Fruit fly (Drosophila melanogaster) whole organism, embryonic: Measurements from ENCODE around the gene ph-d.

ENCODE experiments used
- Ada2b ChIP-seq: fragments of 200-800 bp; sonication (Bioruptor generic); IDR thresholded peaks from 2 replicates; pipeline ENCODE4 v1.3.6; 2022; ENCODE audit warnings: missing biosample characterization, missing genetic modification characterization
- Antp ChIP-seq: fragments of 200-800 bp; sonication (Bioruptor generic); optimal IDR thresholded peaks from 3 replicates; lab custom pipeline; 2016; ENCODE audit warnings: missing biosample characterization, missing genetic modification characterization
- CG10147 ChIP-seq: fragments of 200-800 bp; sonication (Bioruptor generic); optimal IDR thresholded peaks from 2 replicates; lab custom pipeline; 2019; ENCODE audit warnings: missing biosample characterization, mild to moderate bottlenecking, missing genetic modification characterization, moderate library complexity
- CG10209 ChIP-seq: fragments of 200-800 bp; sonication (Bioruptor generic); optimal IDR thresholded peaks from 3 replicates; lab custom pipeline; 2017; ENCODE audit warnings: missing biosample characterization, mild to moderate bottlenecking, missing genetic modification characterization, missing genetic modification reagents
- CG12219 ChIP-seq: fragments of 200-800 bp; sonication (Bioruptor generic); optimal IDR thresholded peaks from 3 replicates; lab custom pipeline; 2018; ENCODE audit warnings: missing biosample characterization, mild to moderate bottlenecking, missing genetic modification characterization
- CG12299 ChIP-seq: fragments of 200-800 bp; sonication (Bioruptor generic); optimal IDR thresholded peaks from 2 replicates; lab custom pipeline; 2018; ENCODE audit warnings: missing biosample characterization, mild to moderate bottlenecking, missing genetic modification characterization
- CG15479 ChIP-seq: fragments of 200-800 bp; sonication (Bioruptor generic); optimal IDR thresholded peaks from 3 replicates; lab custom pipeline; 2019; ENCODE audit warnings: missing biosample characterization, mild to moderate bottlenecking, missing genetic modification characterization, moderate library complexity
- CG17186 ChIP-seq: fragments of 200-800 bp; sonication (Bioruptor generic); optimal IDR thresholded peaks from 3 replicates; lab custom pipeline; 2017; ENCODE audit warnings: missing biosample characterization, missing genetic modification reagents, missing genetic modification characterization
- CG17912 ChIP-seq: fragments of 200-800 bp; sonication (Bioruptor generic); optimal IDR thresholded peaks from 2 replicates; lab custom pipeline; 2018; ENCODE audit warnings: missing biosample characterization, mild to moderate bottlenecking, missing genetic modification characterization
- CG2875 ChIP-seq: fragments of 200-800 bp; sonication (Bioruptor generic); optimal IDR thresholded peaks from 2 replicates; lab custom pipeline; 2017; ENCODE audit warnings: missing biosample characterization, mild to moderate bottlenecking, missing genetic modification characterization, missing genetic modification reagents
- CG34224 ChIP-seq: fragments of 200-800 bp; sonication (Bioruptor generic); IDR thresholded peaks from 3 replicates; pipeline ENCODE4 v1.3.6; 2022; ENCODE audit warnings: missing biosample characterization, missing genetic modification characterization; ENCODE audit not compliant: partially characterized antibody
- CG4707 ChIP-seq: fragments of 200-800 bp; sonication (Bioruptor generic); optimal IDR thresholded peaks from 2 replicates; lab custom pipeline; 2018; ENCODE audit warnings: missing biosample characterization, mild to moderate bottlenecking, missing genetic modification characterization, moderate library complexity
- CG4854 ChIP-seq: fragments of 200-800 bp; sonication (Bioruptor generic); optimal IDR thresholded peaks from 2 replicates; lab custom pipeline; 2016; ENCODE audit warnings: missing biosample characterization, missing genetic modification characterization, inconsistent platforms
- CG6854 ChIP-seq: fragments of 200-800 bp; sonication (Bioruptor generic); optimal IDR thresholded peaks from 3 replicates; lab custom pipeline; 2017; ENCODE audit warnings: missing biosample characterization, mild to moderate bottlenecking, missing genetic modification characterization
- CG7372 ChIP-seq: fragments of 200-800 bp; sonication (Bioruptor generic); IDR thresholded peaks from 2 replicates; pipeline ENCODE4 v1.3.6; 2022; ENCODE audit warnings: missing biosample characterization, missing genetic modification characterization
- Camta ChIP-seq: fragments of 200-800 bp; sonication (Bioruptor generic); optimal IDR thresholded peaks from 2 replicates; lab custom pipeline; 2016; ENCODE audit warnings: missing biosample characterization, missing genetic modification characterization
- CkIIα-i1 ChIP-seq: fragments of 200-800 bp; sonication (Bioruptor generic); IDR thresholded peaks from 2 replicates; pipeline ENCODE4 v1.3.6; 2022; ENCODE audit warnings: missing biosample characterization, missing genetic modification characterization
- Fer1 ChIP-seq: fragments of 200-800 bp; sonication (Bioruptor generic); optimal IDR thresholded peaks from 2 replicates; lab custom pipeline; 2017; ENCODE audit warnings: missing biosample characterization, mild to moderate bottlenecking, missing genetic modification characterization
- HLH3B ChIP-seq: fragments of 200-800 bp; sonication (Bioruptor generic); IDR thresholded peaks from 2 replicates; pipeline ENCODE4 v1.3.6; 2022; ENCODE audit warnings: missing biosample characterization, missing genetic modification characterization
- Hand ChIP-seq: fragments of 200-800 bp; sonication (Bioruptor generic); optimal IDR thresholded peaks from 2 replicates; lab custom pipeline; 2017; ENCODE audit warnings: mild to moderate bottlenecking, missing biosample characterization, missing genetic modification reagents, missing genetic modification characterization
- Hey ChIP-seq: fragments of 200-800 bp; sonication (Bioruptor generic); optimal IDR thresholded peaks from 3 replicates; lab custom pipeline; 2018; ENCODE audit warnings: missing biosample characterization, mild to moderate bottlenecking, missing genetic modification characterization
- HmgZ ChIP-seq: fragments of 200-800 bp; sonication (Bioruptor generic); optimal IDR thresholded peaks from 2 replicates; lab custom pipeline; 2018; ENCODE audit warnings: missing biosample characterization, mild to moderate bottlenecking, missing genetic modification characterization
- Nf-YB ChIP-seq: fragments of 200-800 bp; sonication (Bioruptor generic); optimal IDR thresholded peaks from 3 replicates; lab custom pipeline; 2019; ENCODE audit warnings: missing biosample characterization, mild to moderate bottlenecking, missing genetic modification characterization, moderate library complexity
- Nf-YC ChIP-seq: fragments of 200-800 bp; optimal IDR thresholded peaks from 3 replicates; lab custom pipeline; 2019; ENCODE audit warnings: missing biosample characterization, mild to moderate bottlenecking, missing genetic modification characterization, moderate library complexity
- Ravus ChIP-seq: fragments of 200-800 bp; sonication (Bioruptor generic); IDR thresholded peaks from 2 replicates; pipeline ENCODE4 v1.3.6; 2022; ENCODE audit warnings: missing biosample characterization, missing genetic modification characterization
- abd-A ChIP-seq: fragments of 200-800 bp; sonication (Bioruptor generic); optimal IDR thresholded peaks from 3 replicates; lab custom pipeline; 2019; ENCODE audit warnings: missing biosample characterization, mild to moderate bottlenecking, missing genetic modification characterization, moderate library complexity
- amos ChIP-seq: fragments of 200-800 bp; sonication (Bioruptor generic); IDR thresholded peaks from 2 replicates; pipeline ENCODE4 v1.3.6; 2022; ENCODE audit warnings: missing biosample characterization, missing genetic modification characterization; ENCODE audit not compliant: partially characterized antibody
- dimm ChIP-seq: fragments of 200-800 bp; sonication (Bioruptor generic); IDR thresholded peaks from 2 replicates; pipeline ENCODE4 v1.3.6; 2022; ENCODE audit warnings: missing biosample characterization, missing genetic modification characterization
- fd102C ChIP-seq: fragments of 200-800 bp; sonication (Bioruptor generic); optimal IDR thresholded peaks from 2 replicates; lab custom pipeline; 2018; ENCODE audit warnings: missing biosample characterization, mild to moderate bottlenecking, missing genetic modification characterization, moderate library complexity
- fd3F ChIP-seq: fragments of 200-800 bp; sonication (Bioruptor generic); optimal IDR thresholded peaks from 2 replicates; lab custom pipeline; 2018; ENCODE audit warnings: missing biosample characterization, mild to moderate bottlenecking, missing genetic modification characterization, moderate library complexity
- insv ChIP-seq, 2 experiments: fragments of 200-800 bp; sonication (Bioruptor generic); optimal IDR thresholded peaks; 3 replicates each; lab custom pipeline; 2016 to 2018; ENCODE audit warnings: missing biosample characterization in 2 of 2, missing genetic modification characterization in 2 of 2
- jing ChIP-seq: fragments of 200-800 bp; sonication (Bioruptor generic); optimal IDR thresholded peaks from 2 replicates; lab custom pipeline; 2018; ENCODE audit warnings: missing biosample characterization, mild to moderate bottlenecking, missing genetic modification characterization
- klu ChIP-seq: fragments of 200-800 bp; sonication (Bioruptor generic); IDR thresholded peaks from 2 replicates; pipeline ENCODE4 v1.3.6; 2022; ENCODE audit warnings: missing biosample characterization, missing genetic modification characterization
- lab ChIP-seq: fragments of 200-800 bp; sonication (Bioruptor generic); optimal IDR thresholded peaks from 3 replicates; lab custom pipeline; 2017; ENCODE audit warnings: missing biosample characterization, missing genetic modification characterization, mild to moderate bottlenecking, moderate library complexity, missing genetic modification reagents
- lmd ChIP-seq: fragments of 200-800 bp; sonication (Bioruptor generic); IDR thresholded peaks from 2 replicates; pipeline ENCODE4 v1.3.6; 2022; ENCODE audit warnings: missing biosample characterization, missing genetic modification characterization
- odd ChIP-seq: fragments of 200-800 bp; sonication (Bioruptor generic); optimal IDR thresholded peaks from 2 replicates; lab custom pipeline; 2017; ENCODE audit warnings: missing biosample characterization, mild to moderate bottlenecking, missing genetic modification characterization
- ro ChIP-seq: fragments of 200-800 bp; sonication (Bioruptor generic); IDR thresholded peaks from 2 replicates; pipeline ENCODE4 v1.3.6; 2022; ENCODE audit warnings: missing biosample characterization, missing genetic modification characterization
- scrt ChIP-seq: fragments of 200-800 bp; sonication (Bioruptor generic); optimal IDR thresholded peaks from 2 replicates; lab custom pipeline; 2018; ENCODE audit warnings: missing biosample characterization, mild to moderate bottlenecking, missing genetic modification characterization, moderate library complexity
- seq ChIP-seq: fragments of 200-800 bp; sonication (Bioruptor generic); IDR thresholded peaks from 2 replicates; pipeline ENCODE4 v1.3.6; 2022; ENCODE audit warnings: missing biosample characterization, missing genetic modification characterization
- slbo ChIP-seq: fragments of 200-800 bp; sonication (Bioruptor generic); IDR thresholded peaks from 2 replicates; pipeline ENCODE4 v1.3.6; 2022; ENCODE audit warnings: missing biosample characterization, missing genetic modification characterization
- ssp ChIP-seq: fragments of 200-800 bp; sonication (Bioruptor generic); IDR thresholded peaks from 2 replicates; pipeline ENCODE4 v1.3.6; 2022; ENCODE audit warnings: missing biosample characterization, missing genetic modification characterization
- tgo ChIP-seq: fragments of 200-800 bp; sonication (Bioruptor generic); IDR thresholded peaks from 3 replicates; pipeline ENCODE4 v1.3.6; 2022; ENCODE audit warnings: missing biosample characterization, missing genetic modification characterization
- tll ChIP-seq, 2 experiments: fragments of 200-800 bp in 1 of 2; fragments of >200 bp in 1 of 2; sonication (Bioruptor generic) in 1 of 2; optimal IDR thresholded peaks; 2 replicates each; lab custom pipeline; 2017 to 2019; ENCODE audit warnings: missing biosample characterization in 2 of 2, missing genetic modification characterization in 2 of 2, mild to moderate bottlenecking in 1 of 2, moderate library complexity in 1 of 2
- trem ChIP-seq: fragments of 200-800 bp; optimal IDR thresholded peaks from 3 replicates; lab custom pipeline; 2019; ENCODE audit warnings: missing biosample characterization, mild to moderate bottlenecking, missing genetic modification characterization, moderate library complexity
- vvl ChIP-seq: fragments of 200-800 bp; sonication (Bioruptor generic); IDR thresholded peaks from 2 replicates; pipeline ENCODE4 v1.3.6; 2022; ENCODE audit warnings: missing biosample characterization, missing genetic modification characterization
- zen ChIP-seq: fragments of 200-800 bp; sonication (Bioruptor generic); optimal IDR thresholded peaks from 3 replicates; lab custom pipeline; 2018; ENCODE audit warnings: missing biosample characterization, mild to moderate bottlenecking, missing genetic modification characterization, moderate library complexity

Gene ph-d

DNA sequence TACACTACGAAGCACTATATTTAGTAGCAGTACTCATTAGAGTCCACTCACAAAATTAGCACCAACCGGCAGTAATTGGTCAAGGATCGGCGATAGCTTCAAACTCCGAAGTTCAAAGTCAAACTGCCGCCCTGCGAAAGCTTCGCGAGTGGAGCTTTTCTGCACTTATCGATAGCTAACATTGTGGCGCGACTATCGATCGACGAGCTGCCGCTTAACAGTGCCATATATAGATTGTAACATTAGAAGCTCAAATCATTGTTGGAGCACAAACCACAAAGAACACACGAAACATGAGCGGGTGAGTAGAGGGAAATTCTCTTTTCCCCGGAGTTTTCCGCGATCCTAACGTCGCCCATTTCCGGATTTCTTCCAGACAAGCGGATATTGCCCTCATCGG is 22.0 kb upstream of the ph-d start, which contains the start of gene Pgd (continued):
- TF ChIP-seq CG34224 (GFP tag; lab: Robert Waterston, UW): peak; percentile 50; the same call in 2 of the 3 replicates

DNA sequence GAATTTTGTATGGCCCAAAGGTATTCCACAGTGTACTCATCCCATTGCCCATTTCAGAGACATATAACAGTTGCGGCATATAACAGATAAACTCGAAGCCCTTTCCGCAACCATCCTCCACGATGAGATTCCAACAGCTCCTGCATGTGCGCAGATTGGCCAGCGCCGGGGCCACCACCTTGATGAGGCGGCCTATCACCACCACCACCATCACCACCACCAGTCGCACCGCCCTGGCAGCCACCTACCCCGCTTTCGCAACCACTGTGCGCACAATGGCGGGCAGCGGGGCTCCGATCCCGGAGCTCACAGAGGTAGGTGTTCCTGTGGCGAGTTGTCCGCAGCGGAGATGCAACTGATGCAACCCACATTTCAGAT is 19.8 kb upstream of the ph-d start:
- TF ChIP-seq seq (GFP tag; lab: Robert Waterston, UW) (peak; percentile 47; the same call in 1 of the 2 replicates), Nf-YB (GFP tag; lab: Kevin White, UChicago) (peak; percentile 94), Nf-YC (peak; percentile 94), Fer1 (GFP tag; lab: Kevin White, UChicago) (no peak)
- TF ChIP-seq, all 482 proteins: peak for 3

DNA sequence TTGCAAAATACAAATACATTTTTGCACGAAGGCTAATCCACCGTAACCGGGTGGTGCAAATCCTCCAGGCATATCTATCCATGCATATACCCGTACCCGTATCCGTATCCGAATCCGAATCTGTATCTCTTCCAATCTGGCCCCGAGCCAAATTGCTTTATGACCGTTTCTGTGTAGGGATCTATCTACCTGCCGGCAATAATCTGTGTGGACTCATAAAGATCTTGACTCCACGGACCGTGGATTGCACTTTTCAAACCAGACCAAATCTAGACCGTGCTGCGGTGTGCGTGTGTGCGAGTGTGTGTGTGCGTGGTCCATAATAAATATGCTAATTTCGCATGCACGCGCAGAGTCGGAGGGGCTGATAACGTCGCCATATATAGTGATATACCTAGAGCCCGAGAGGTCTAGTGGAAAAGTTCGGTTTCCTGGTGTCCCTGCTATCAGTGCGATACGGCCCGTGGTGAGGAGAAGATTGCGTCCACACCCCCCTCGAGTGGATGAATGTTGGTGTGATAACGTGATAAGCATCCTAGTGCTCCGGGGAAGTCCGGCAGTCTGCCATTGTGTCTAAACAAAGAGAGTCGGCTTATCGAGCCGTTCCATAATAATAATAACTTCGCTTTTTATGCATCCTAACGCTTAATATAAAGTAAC is 19.3 kb upstream of the ph-d start:
- TF ChIP-seq CG17912: no peak
- no peak for TF ChIP-seq CG10209 (GFP tag; lab: Kevin White, UChicago)
- no peak for TF ChIP-seq ssp (GFP tag; lab: Robert Waterston, UW)
- TF ChIP-seq abd-A: no peak
- TF ChIP-seq tll (GFP tag; optimal IDR thresholded peaks at IDR 0.05; lab: Kevin White, UChicago): peak in 1 of 2 experiments; percentile 80
- TF ChIP-seq CG10147 (GFP tag; lab: Kevin White, UChicago): no peak
- no peak for TF ChIP-seq tgo
- TF ChIP-seq vvl (GFP tag; lab: Robert Waterston, UW): 0 out of 2 replicates have a peak, but pooled peaks have one; percentile 10
- TF ChIP-seq CG12299: no peak
- TF ChIP-seq CG2875 (GFP tag; lab: Kevin White, UChicago): no peak
- TF ChIP-seq lmd (GFP tag; lab: Robert Waterston, UW): no peak
- TF ChIP-seq Ravus (GFP tag; lab: Robert Waterston, UW): no peak
- peak; percentile 96 for TF ChIP-seq CG15479
- TF ChIP-seq lab: no peak
- TF ChIP-seq Hand (GFP tag; lab: Kevin White, UChicago): no peak
- no peak for TF ChIP-seq dimm
- TF ChIP-seq slbo (GFP tag; lab: Robert Waterston, UW): no peak
- TF ChIP-seq CG6854 (GFP tag; lab: Kevin White, UChicago): no peak
- no peak for TF ChIP-seq insv (GFP tag; optimal IDR thresholded peaks at IDR 0.05; lab: Kevin White, UChicago)
- TF ChIP-seq Camta (GFP tag; lab: Kevin White, UChicago): no peak
- TF ChIP-seq CkIIα-i1: no peak
- no peak for TF ChIP-seq ro
- no peak for TF ChIP-seq odd (GFP tag; lab: Kevin White, UChicago)
- no peak for TF ChIP-seq CG12219 (GFP tag; lab: Kevin White, UChicago)
- TF ChIP-seq jing (GFP tag; lab: Kevin White, UChicago): no peak
- TF ChIP-seq Hey (tag; lab: Kevin White, UChicago): peak; percentile 56
- TF ChIP-seq HLH3B: no peak
- no peak for TF ChIP-seq CG4707 (GFP tag; lab: Kevin White, UChicago)
- TF ChIP-seq CG7372 (GFP tag; lab: Robert Waterston, UW): no peak
- TF ChIP-seq Antp: no peak
- no peak for TF ChIP-seq amos (GFP tag; lab: Robert Waterston, UW)
- TF ChIP-seq zen (tag; lab: Kevin White, UChicago): peak; percentile 39
- TF ChIP-seq trem (tag; lab: Kevin White, UChicago): no peak
- TF ChIP-seq fd102C (GFP tag; lab: Kevin White, UChicago): no peak
- no peak for TF ChIP-seq CG17186 (GFP tag; lab: Kevin White, UChicago)
- no peak for TF ChIP-seq scrt (GFP tag; lab: Kevin White, UChicago)
- no peak for TF ChIP-seq seq (GFP tag; lab: Robert Waterston, UW)
- TF ChIP-seq CG4854 (GFP tag; lab: Kevin White, UChicago): no peak
- TF ChIP-seq fd3F (GFP tag; lab: Kevin White, UChicago): no peak
- TF ChIP-seq HmgZ: peak; percentile 47
- TF ChIP-seq Ada2b (GFP tag; lab: Robert Waterston, UW): peak; percentile 1; the same call in 1 of the 2 replicates
- no peak for TF ChIP-seq klu
